Fruit fly (Drosophila melanogaster): ENCODE results near the gene CG33285.

The CG33285 gene

dm6 chr3L:21099908-21100307, 11.1 kb upstream of the CG33285 start (continued):
- TF ChIP-seq ewg (GFP tag; optimal IDR thresholded peaks at IDR 0.05): peak; percentile 65
- no peak for TF ChIP-seq bowl (GFP tag; IDR thresholded peaks at IDR 0.05)
- no peak for TF ChIP-seq D19A (tag; optimal IDR thresholded peaks at IDR 0.05)
- TF ChIP-seq rib (GFP tag; IDR thresholded peaks at IDR 0.05): 0 out of 2 replicates have a peak, but pooled peaks have one; percentile 18
- no peak for TF ChIP-seq CG7987 (GFP tag; optimal IDR thresholded peaks at IDR 0.05)
- no peak for TF ChIP-seq D19B (GFP tag; optimal IDR thresholded peaks at IDR 0.05)
- 0 out of 2 replicates have a peak, but pooled peaks have one; percentile 43 for TF ChIP-seq sna (GFP tag; IDR thresholded peaks at IDR 0.05; ENCODE audit: partially characterized antibody)
- no peak for TF ChIP-seq pho (GFP tag; optimal IDR thresholded peaks at IDR 0.05)
- peak; percentile 52; the same call in 2 of the 3 replicates for TF ChIP-seq ci (GFP tag; IDR thresholded peaks at IDR 0.05)

- TF ChIP-seq CG3847 (GFP tag; IDR thresholded peaks at IDR 0.05) (no peak), CG8089 (GFP tag; optimal IDR thresholded peaks at IDR 0.05) (no peak), Eip74EF (GFP tag; optimal IDR thresholded peaks at IDR 0.05) (no peak), CG8944 (GFP tag; optimal IDR thresholded peaks at IDR 0.05) (no peak), Xrp1 (GFP tag; IDR thresholded peaks at IDR 0.05) (no peak), ssp (GFP tag; IDR thresholded peaks at IDR 0.05) (no peak), aop (GFP tag; IDR thresholded peaks at IDR 0.05) (no peak), Taf1 (GFP tag; IDR thresholded peaks at IDR 0.05) (no peak), Drgx (GFP tag; IDR thresholded peaks at IDR 0.05) (0 out of 2 replicates have a peak, but pooled peaks have one; percentile 2), Pdp1 (GFP tag; optimal IDR thresholded peaks at IDR 0.05) (peak in 1 of 2 experiments; percentile 46), Ravus (GFP tag; IDR thresholded peaks at IDR 0.05) (no peak), stwl (tag; optimal IDR thresholded peaks at IDR 0.05) (no peak), CG11723 (GFP tag; optimal IDR thresholded peaks at IDR 0.05) (no peak)
These were observed 10.2 kb upstream of the CG33285 start for dm6 chr3L:21099019-21099447.

dm6 chr3L:21098602-21099001, 9.8 kb upstream of the CG33285 start:
- TF ChIP-seq CG42726 (GFP tag; IDR thresholded peaks at IDR 0.05; ENCODE audit: partially characterized antibody) (no peak), CG6175 (GFP tag; IDR thresholded peaks at IDR 0.05) (0 out of 3 replicates have a peak, but pooled peaks have one; percentile 23), Drgx (GFP tag; IDR thresholded peaks at IDR 0.05) (0 out of 2 replicates have a peak, but pooled peaks have one; percentile 5), CG12769 (tag; optimal IDR thresholded peaks at IDR 0.05) (peak; percentile 9), gsb (GFP tag; IDR thresholded peaks at IDR 0.05) (no peak), chinmo (GFP tag; IDR thresholded peaks at IDR 0.05; ENCODE audit: partially characterized antibody) (0 out of 4 replicates have a peak, but pooled peaks have one; percentile 9), NFAT (GFP tag; IDR thresholded peaks at IDR 0.05) (0 out of 2 replicates have a peak, but pooled peaks have one; percentile 8), CG1602 (GFP tag; optimal IDR thresholded peaks at IDR 0.05) (no peak)

- no peak for TF ChIP-seq Blimp-1 (GFP tag; optimal IDR thresholded peaks at IDR 0.05)
- no peak for TF ChIP-seq CG18262 (tag; optimal IDR thresholded peaks at IDR 0.05)
- TF ChIP-seq Dip3 (GFP tag; optimal IDR thresholded peaks at IDR 0.05): no peak
- TF ChIP-seq GATAe (GFP tag; conservative IDR thresholded peaks at IDR 0.05): no peak
- TF ChIP-seq slbo (GFP tag; IDR thresholded peaks at IDR 0.05): no peak
- TF ChIP-seq CG5180 (GFP tag; optimal IDR thresholded peaks at IDR 0.05): no peak
- no peak for TF ChIP-seq CG7357 (GFP tag; IDR thresholded peaks at IDR 0.05)
- TF ChIP-seq CG7372 (GFP tag; IDR thresholded peaks at IDR 0.05): no peak
- no peak for TF ChIP-seq CG34224 (GFP tag; IDR thresholded peaks at IDR 0.05; ENCODE audit: partially characterized antibody)
- no peak for TF ChIP-seq gem (tag; optimal IDR thresholded peaks at IDR 0.05)
- TF ChIP-seq BtbVII (GFP tag; optimal IDR thresholded peaks at IDR 0.05): no peak
- TF ChIP-seq CG31388 (GFP tag; optimal IDR thresholded peaks at IDR 0.05): no peak
- TF ChIP-seq Chrac-16 (GFP tag; optimal IDR thresholded peaks at IDR 0.05): no peak
- no peak for TF ChIP-seq lola (GFP tag; optimal IDR thresholded peaks at IDR 0.05)
- TF ChIP-seq CG13775 (GFP tag; optimal IDR thresholded peaks at IDR 0.05): no peak
- no peak for TF ChIP-seq Dfd (GFP tag; optimal IDR thresholded peaks at IDR 0.05)
- TF ChIP-seq Dll (GFP tag; IDR thresholded peaks at IDR 0.05; ENCODE audit: partially characterized antibody): no peak
- no peak for TF ChIP-seq CG7556 (GFP tag; optimal IDR thresholded peaks at IDR 0.05)
These were observed 8.6 kb upstream of the CG33285 start for dm6 chr3L:21097386-21097785.

Measured in whole organism, embryonic.